Worm (Caenorhabditis elegans) whole organism, young adult: Measurements from ENCODE around the gene srg-44.

Experiments used
- B0336.3 ChIP-seq: fragments of 200-800 bp; sonication (Bioruptor generic); IDR thresholded peaks from 2 replicates; pipeline ENCODE4 v1.3.6; 2022; ENCODE audit warnings: missing genetic modification characterization, missing compliant biosample characterization
- C06A6.2 ChIP-seq: fragments of 200-800 bp; sonication (Bioruptor generic); conservative IDR thresholded peaks from 2 replicates; pipeline ENCODE4 v1.3.6; 2022; ENCODE audit warnings: missing genetic modification characterization, missing compliant biosample characterization
- C17E4.6 ChIP-seq: fragments of 200-800 bp; sonication (Bioruptor generic); IDR thresholded peaks from 2 replicates; pipeline ENCODE4 v1.3.6; 2022; ENCODE audit warnings: missing genetic modification reagents, missing genetic modification characterization, missing compliant biosample characterization
- F22D6.2 ChIP-seq: sonication (generic microtip); optimal IDR thresholded peaks from 2 replicates; lab custom pipeline; 2016; ENCODE audit warnings: mild to moderate bottlenecking, missing genetic modification characterization, missing compliant biosample characterization
- F23B12.7 ChIP-seq: sonication (generic microtip); optimal IDR thresholded peaks from 2 replicates; lab custom pipeline; 2017; ENCODE audit warnings: missing genetic modification characterization, mild to moderate bottlenecking, missing compliant biosample characterization, antibody characterized with exemption, moderate library complexity; ENCODE audit not compliant: insufficient read depth
- F57A8.1 ChIP-seq: fragments of 200-800 bp; sonication (Bioruptor generic); optimal IDR thresholded peaks from 2 replicates; lab custom pipeline; 2018; ENCODE audit warnings: mild to moderate bottlenecking, missing genetic modification characterization, moderate library complexity, missing compliant biosample characterization
- F57C9.4 ChIP-seq: sonication (generic microtip); optimal IDR thresholded peaks from 2 replicates; lab custom pipeline; 2017; ENCODE audit warnings: mild to moderate bottlenecking, missing genetic modification characterization, missing compliant biosample characterization
- K11D2.4 ChIP-seq: fragments of 200-800 bp; sonication (Bioruptor generic); IDR thresholded peaks from 2 replicates; pipeline ENCODE4 v1.3.6; 2022; ENCODE audit warnings: missing genetic modification reagents, missing genetic modification characterization, missing compliant biosample characterization
- Y56A3A.18 ChIP-seq: fragments of 200-800 bp; sonication (Bioruptor generic); IDR thresholded peaks from 2 replicates; pipeline ENCODE4 v1.3.6; 2022; ENCODE audit warnings: missing genetic modification reagents, missing genetic modification characterization, missing compliant biosample characterization
- Y79H2A.3 ChIP-seq: fragments of 200-800 bp; sonication (Bioruptor generic); conservative IDR thresholded peaks from 2 replicates; pipeline ENCODE4 v1.3.6; 2022; ENCODE audit warnings: missing genetic modification reagents, missing genetic modification characterization, missing compliant biosample characterization
- aptf-2 ChIP-seq: fragments of 200-800 bp; sonication (Bioruptor generic); conservative IDR thresholded peaks from 2 replicates; pipeline ENCODE4 v1.3.6; 2022; ENCODE audit warnings: missing genetic modification reagents, missing genetic modification characterization, missing compliant biosample characterization
- attf-3 ChIP-seq: fragments of 200-800 bp; sonication (Bioruptor generic); conservative IDR thresholded peaks from 2 replicates; pipeline ENCODE4 v1.3.6; 2022; ENCODE audit warnings: missing genetic modification reagents, missing genetic modification characterization, missing compliant biosample characterization
- attf-5 ChIP-seq: fragments of 200-800 bp; sonication (Bioruptor generic); optimal IDR thresholded peaks from 2 replicates; lab custom pipeline; 2018; ENCODE audit warnings: mild to moderate bottlenecking, missing genetic modification characterization, missing compliant biosample characterization
- attf-6 ChIP-seq: fragments of 200-800 bp; sonication (Bioruptor generic); IDR thresholded peaks from 2 replicates; pipeline ENCODE4 v1.3.6; 2022; ENCODE audit warnings: missing genetic modification reagents, missing genetic modification characterization, missing compliant biosample characterization
- bed-2 ChIP-seq: fragments of 200-800 bp; sonication (Bioruptor generic); IDR thresholded peaks from 2 replicates; pipeline ENCODE4 v1.3.6; 2022; ENCODE audit warnings: missing genetic modification reagents, missing genetic modification characterization, missing compliant biosample characterization
- ceh-58 ChIP-seq: fragments of 200-800 bp; sonication (Bioruptor generic); IDR thresholded peaks from 2 replicates; pipeline ENCODE4 v1.3.6; 2022; ENCODE audit warnings: missing genetic modification characterization, missing compliant biosample characterization
- efl-1 ChIP-seq: fragments of 150-350 bp; optimal IDR thresholded peaks from 2 replicates; lab custom pipeline; 2014; ENCODE audit warnings: missing biosample characterization, missing genetic modification reagents, missing genetic modification characterization
- egrh-3 ChIP-seq: fragments of 200-800 bp; sonication (Bioruptor generic); IDR thresholded peaks from 2 replicates; pipeline ENCODE4 v1.3.6; 2022; ENCODE audit warnings: missing genetic modification reagents, missing genetic modification characterization, missing compliant biosample characterization
- hsf-1 ChIP-seq: fragments of 200-800 bp; sonication (Bioruptor generic); IDR thresholded peaks from 2 replicates; pipeline ENCODE4 v1.3.6; 2022; ENCODE audit warnings: missing genetic modification reagents, missing genetic modification characterization, missing compliant biosample characterization
- mel-28 ChIP-seq: sonication (generic microtip); optimal IDR thresholded peaks from 2 replicates; lab custom pipeline; 2016; ENCODE audit warnings: borderline replicate concordance, mild to moderate bottlenecking, missing genetic modification characterization, missing compliant biosample characterization
- nhr-90 ChIP-seq: sonication (generic microtip); optimal IDR thresholded peaks from 2 replicates; lab custom pipeline; 2016; ENCODE audit warnings: missing genotype, mild to moderate bottlenecking, missing genetic modification characterization, missing compliant biosample characterization
- repo-1 ChIP-seq: sonication (generic microtip); optimal IDR thresholded peaks from 2 replicates; lab custom pipeline; 2017; ENCODE audit warnings: mild to moderate bottlenecking, missing genetic modification characterization, missing compliant biosample characterization
- rpc-1 ChIP-seq, 2 experiments: fragments of 150-350 bp in 1 of 2; sonication (generic microtip) in 1 of 2; optimal IDR thresholded peaks; 2 replicates each; lab custom pipeline; 2014 to 2018; ENCODE audit warnings: missing biosample characterization in 1 of 2, missing genetic modification characterization in 1 of 2, missing genetic modification reagents in 1 of 2, missing genotype in 1 of 2
- snpc-4 ChIP-seq, 5 experiments: fragments of 150-350 bp in 1 of 5; sonication (generic microtip) in 4 of 5; optimal IDR thresholded peaks; 2 replicates each; lab custom pipeline; 2014 to 2018; ENCODE audit warnings: missing genetic modification characterization in 5 of 5, missing biosample characterization in 3 of 5, antibody characterized with exemption in 2 of 5, mild to moderate bottlenecking in 2 of 5, missing compliant biosample characterization in 2 of 5, missing genotype in 2 of 5, moderate library complexity in 2 of 5, missing genetic modification reagents in 1 of 5
- tbp1 ChIP-seq: fragments of 200-800 bp; sonication (Bioruptor generic); optimal IDR thresholded peaks from 2 replicates; lab custom pipeline; 2018; ENCODE audit warnings: mild to moderate bottlenecking, missing genetic modification characterization, missing compliant biosample characterization
- zfh-2 ChIP-seq: fragments of 200-800 bp; sonication (Bioruptor generic); conservative IDR thresholded peaks from 2 replicates; pipeline ENCODE4 v1.3.6; 2022; ENCODE audit warnings: missing genetic modification reagents, missing genetic modification characterization, missing compliant biosample characterization
- ztf-28 ChIP-seq: fragments of 200-800 bp; sonication (Bioruptor generic); IDR thresholded peaks from 2 replicates; pipeline ENCODE4 v1.3.6; 2022; ENCODE audit warnings: missing genetic modification reagents, missing genetic modification characterization, missing compliant biosample characterization
- ztf-3 ChIP-seq: fragments of 200-800 bp; sonication (Bioruptor generic); optimal IDR thresholded peaks from 2 replicates; lab custom pipeline; 2018; ENCODE audit warnings: mild to moderate bottlenecking, missing genetic modification characterization, missing compliant biosample characterization

The srg-44 gene

DNA sequence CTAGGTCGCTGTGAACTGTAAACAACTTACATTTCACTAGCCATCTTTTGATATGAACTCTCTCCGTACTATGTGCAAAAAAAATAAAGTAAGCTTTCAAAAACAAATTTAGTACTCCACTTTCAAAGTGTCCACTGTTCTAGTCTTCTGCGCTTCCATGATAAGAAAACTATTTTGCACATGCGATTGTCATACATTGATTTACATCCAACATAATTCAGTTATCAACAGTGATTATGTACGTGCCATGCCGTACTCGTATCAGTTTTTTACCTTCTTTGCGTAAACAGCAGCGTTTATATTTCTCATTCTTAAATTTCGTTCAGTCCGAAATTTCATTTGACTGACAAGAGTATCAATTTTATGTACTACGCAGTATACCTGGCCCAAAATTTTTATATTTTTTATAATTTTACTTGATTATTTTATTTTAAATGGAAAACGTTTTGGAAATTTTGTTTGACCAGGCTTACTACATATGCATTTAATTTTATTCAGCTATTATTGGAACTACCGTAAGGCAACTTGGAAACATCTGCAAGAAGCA is 24.3 kb downstream of the srg-44 start, which contains the start of the genes fbxa-134 and F47H4.2 (continued):
- TF ChIP-seq F57C9.4 (tag; lab: Kevin White, UChicago): no peak
- TF ChIP-seq mel-28 (tag; lab: Kevin White, UChicago): no peak
- no peak for TF ChIP-seq repo-1 (tag; lab: Kevin White, UChicago)
- TF ChIP-seq attf-5 (GFP tag; lab: Kevin White, UChicago): peak; percentile 11

DNA sequence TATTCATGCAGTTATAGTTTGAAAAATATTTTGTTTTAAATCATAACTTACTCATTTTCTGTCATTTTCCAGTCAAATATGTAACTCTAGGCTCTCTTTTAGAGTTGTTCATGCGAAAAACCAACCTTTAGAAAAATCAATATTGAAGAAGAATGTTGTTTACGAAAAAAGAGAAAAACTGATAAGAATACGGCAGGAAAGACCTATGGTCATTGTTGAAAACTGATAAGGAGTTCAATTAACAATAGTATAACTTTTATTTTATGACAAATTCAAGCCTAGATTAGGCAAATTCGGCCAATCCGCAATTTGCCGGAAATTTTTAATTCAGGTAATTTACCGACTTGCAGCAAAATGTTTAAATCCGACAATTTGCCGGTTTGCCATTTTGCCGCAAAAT is 48.0 kb downstream of the srg-44 start, which contains the start of gene Y20C6A.1:
Gene Y20C6A.1 (minus strand): TSS at position 107 of the 400 bp plus-strand sequence.
- TF ChIP-seq snpc-4 (GFP tag; optimal IDR thresholded peaks at IDR 0.05; lab: Kevin White, UChicago) (no peak), snpc-4 (tag; optimal IDR thresholded peaks at IDR 0.05; lab: Kevin White, UChicago) (peak in 1 of 4 experiments; percentile 44), C06A6.2 (GFP tag; lab: Robert Waterston, UW) (no peak), efl-1 (no peak), F57A8.1 (GFP tag; lab: Kevin White, UChicago) (no peak), K11D2.4 (GFP tag; lab: Robert Waterston, UW) (no peak), tbp1 (no peak), Y79H2A.3 (GFP tag; lab: Robert Waterston, UW) (no peak), nhr-90 (no peak)

DNA sequence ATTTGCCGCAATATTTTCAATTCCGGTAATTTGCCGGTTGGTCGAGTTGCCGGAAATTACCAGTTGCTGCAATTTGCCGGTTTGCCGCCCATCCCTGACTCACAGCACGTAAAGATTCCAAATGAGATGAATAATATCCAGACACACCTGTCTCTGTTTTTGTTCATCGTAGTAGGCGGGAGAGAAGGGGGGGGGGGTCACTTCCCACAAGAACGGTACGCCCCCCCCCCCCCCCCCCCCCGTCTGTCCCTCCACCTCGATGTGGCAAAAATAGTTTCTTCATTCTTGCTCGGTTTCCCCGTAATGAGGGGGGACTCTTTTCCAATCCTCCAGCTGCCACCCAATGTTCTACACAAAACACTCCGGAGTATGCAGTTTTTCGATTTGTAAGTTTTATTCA is 48.5 kb downstream of the srg-44 start, which contains the start of gene fbxb-7:
Gene fbxb-7 (plus strand): TSS at position 267 of the 400 bp plus-strand sequence.
- TF ChIP-seq C17E4.6 (GFP tag; lab: Robert Waterston, UW): no peak
- TF ChIP-seq aptf-2 (GFP tag; lab: Robert Waterston, UW): peak; percentile 77; the same call in 1 of the 2 replicates
- no peak for TF ChIP-seq ceh-58
- TF ChIP-seq hsf-1: no peak
- peak; percentile 83 for TF ChIP-seq zfh-2 (GFP tag; lab: Robert Waterston, UW)
- peak; percentile 98 for TF ChIP-seq egrh-3 (GFP tag; lab: Robert Waterston, UW)
- no peak for TF ChIP-seq attf-3
- TF ChIP-seq Y56A3A.18 (GFP tag; lab: Robert Waterston, UW): no peak
- no peak for TF ChIP-seq bed-2 (GFP tag; lab: Robert Waterston, UW)
- TF ChIP-seq attf-6 (GFP tag; lab: Robert Waterston, UW): no peak
- no peak for TF ChIP-seq ztf-28 (GFP tag; lab: Robert Waterston, UW)

ce11 chrV:17379932-17380331 is 51.3 kb downstream of the srg-44 start, which contains the start of gene Y20C6A.4:
Gene Y20C6A.4, plus strand, starts transcription at chrV:17380232.
- TF ChIP-seq F22D6.2: no peak
- no peak for TF ChIP-seq aptf-2 (GFP tag; lab: Robert Waterston, UW)
- TF ChIP-seq rpc-1 (optimal IDR thresholded peaks at IDR 0.05; lab: Kevin White, UChicago): no peak
- TF ChIP-seq rpc-1 (tag; optimal IDR thresholded peaks at IDR 0.05; lab: Kevin White, UChicago): no peak
- no peak for TF ChIP-seq B0336.3 (GFP tag; lab: Robert Waterston, UW)
- no peak for TF ChIP-seq F23B12.7
- no peak for TF ChIP-seq ztf-3 (GFP tag; lab: Kevin White, UChicago)
